Fruit fly (Drosophila melanogaster) whole organism, embryonic: Measurements from ENCODE around the gene msb1l.

Experiments
- ATbp ChIP-seq: fragments of 200-800 bp; sonication (Bioruptor generic); optimal IDR thresholded peaks from 2 replicates; lab custom pipeline; 2017; ENCODE audit warnings: missing biosample characterization, mild to moderate bottlenecking, missing genetic modification characterization, missing genetic modification reagents
- CG10147 ChIP-seq: fragments of 200-800 bp; sonication (Bioruptor generic); optimal IDR thresholded peaks from 2 replicates; lab custom pipeline; 2019; ENCODE audit warnings: missing biosample characterization, mild to moderate bottlenecking, missing genetic modification characterization, moderate library complexity
- CG10366 ChIP-seq: fragments of 200-800 bp; sonication (Bioruptor generic); IDR thresholded peaks from 2 replicates; pipeline ENCODE4 v1.3.6; 2022; ENCODE audit warnings: missing biosample characterization, missing genetic modification characterization
- CG12942 ChIP-seq: fragments of 200-800 bp; sonication (Bioruptor generic); optimal IDR thresholded peaks from 3 replicates; lab custom pipeline; 2016; ENCODE audit warnings: missing biosample characterization, missing genetic modification characterization
- CG13424 ChIP-seq: fragments of 200-800 bp; sonication (Bioruptor generic); optimal IDR thresholded peaks from 2 replicates; lab custom pipeline; 2019; ENCODE audit warnings: missing biosample characterization, mild to moderate bottlenecking, missing genetic modification characterization, moderate library complexity
- CG13894 ChIP-seq: fragments of 200-800 bp; sonication (Bioruptor generic); optimal IDR thresholded peaks from 3 replicates; lab custom pipeline; 2018; ENCODE audit warnings: missing biosample characterization, mild to moderate bottlenecking, missing genetic modification characterization, moderate library complexity
- CG14965 ChIP-seq: fragments of 200-800 bp; sonication (Bioruptor generic); optimal IDR thresholded peaks from 2 replicates; lab custom pipeline; 2016; ENCODE audit warnings: missing biosample characterization, missing genetic modification characterization, borderline replicate concordance
- CG16815 ChIP-seq: fragments of 200-800 bp; sonication (Bioruptor generic); optimal IDR thresholded peaks from 3 replicates; lab custom pipeline; 2017; ENCODE audit warnings: missing biosample characterization, mild to moderate bottlenecking, missing genetic modification characterization
- CG17186 ChIP-seq: fragments of 200-800 bp; sonication (Bioruptor generic); optimal IDR thresholded peaks from 3 replicates; lab custom pipeline; 2017; ENCODE audit warnings: missing biosample characterization, missing genetic modification reagents, missing genetic modification characterization
- CG17361 ChIP-seq: fragments of 200-800 bp; sonication (Bioruptor generic); IDR thresholded peaks from 3 replicates; pipeline ENCODE4 v1.3.6; 2022; ENCODE audit warnings: missing biosample characterization, missing genetic modification characterization
- CG1792 ChIP-seq: fragments of 200-800 bp; sonication (Bioruptor generic); optimal IDR thresholded peaks from 2 replicates; lab custom pipeline; 2016; ENCODE audit warnings: missing biosample characterization, missing genetic modification characterization
- CG18764 ChIP-seq: fragments of 200-800 bp; sonication (Bioruptor generic); optimal IDR thresholded peaks from 3 replicates; lab custom pipeline; 2016; ENCODE audit warnings: missing biosample characterization, missing genetic modification characterization
- CG43689 ChIP-seq: fragments of 200-800 bp; sonication (Bioruptor generic); IDR thresholded peaks from 2 replicates; pipeline ENCODE4 v1.3.6; 2022; ENCODE audit warnings: missing biosample characterization, missing genetic modification characterization
- CG4707 ChIP-seq: fragments of 200-800 bp; sonication (Bioruptor generic); optimal IDR thresholded peaks from 2 replicates; lab custom pipeline; 2018; ENCODE audit warnings: missing biosample characterization, mild to moderate bottlenecking, missing genetic modification characterization, moderate library complexity
- CG4854 ChIP-seq: fragments of 200-800 bp; sonication (Bioruptor generic); optimal IDR thresholded peaks from 2 replicates; lab custom pipeline; 2016; ENCODE audit warnings: missing biosample characterization, missing genetic modification characterization, inconsistent platforms
- CG6765 ChIP-seq: fragments of 200-800 bp; sonication (Bioruptor generic); optimal IDR thresholded peaks from 3 replicates; lab custom pipeline; 2017; ENCODE audit warnings: missing biosample characterization, mild to moderate bottlenecking, missing genetic modification characterization
- CG7839 ChIP-seq: fragments of 200-800 bp; sonication (Bioruptor generic); optimal IDR thresholded peaks from 3 replicates; lab custom pipeline; 2018; ENCODE audit warnings: missing biosample characterization, mild to moderate bottlenecking, missing genetic modification characterization, moderate library complexity
- CG8478 ChIP-seq: fragments of >200 bp; optimal IDR thresholded peaks from 2 replicates; lab custom pipeline; 2018
- CG9215 ChIP-seq: fragments of 200-800 bp; sonication (Bioruptor generic); IDR thresholded peaks from 2 replicates; pipeline ENCODE4 v1.3.6; 2022; ENCODE audit warnings: missing biosample characterization, missing genetic modification characterization
- CG9817 ChIP-seq: fragments of 200-800 bp; sonication (Bioruptor generic); optimal IDR thresholded peaks from 2 replicates; lab custom pipeline; 2018; ENCODE audit warnings: missing biosample characterization, mild to moderate bottlenecking, missing genetic modification characterization, moderate library complexity
- Camta ChIP-seq: fragments of 200-800 bp; sonication (Bioruptor generic); optimal IDR thresholded peaks from 2 replicates; lab custom pipeline; 2016; ENCODE audit warnings: missing biosample characterization, missing genetic modification characterization
- Deaf1 ChIP-seq: fragments of 200-800 bp; optimal IDR thresholded peaks from 3 replicates; lab custom pipeline; 2019; ENCODE audit warnings: missing biosample characterization, mild to moderate bottlenecking, missing genetic modification characterization, moderate library complexity
- ERR ChIP-seq: fragments of 200-800 bp; sonication (Bioruptor generic); optimal IDR thresholded peaks from 2 replicates; lab custom pipeline; 2016; ENCODE audit warnings: missing biosample characterization, missing genetic modification characterization
- Eip74EF ChIP-seq, 2 experiments: fragments of 200-800 bp in 1 of 2; fragments of >200 bp in 1 of 2; sonication (Bioruptor generic) in 1 of 2; optimal IDR thresholded peaks; 2 replicates each; lab custom pipeline; 2017 to 2019; ENCODE audit warnings: missing biosample characterization in 2 of 2, missing genetic modification characterization in 2 of 2, mild to moderate bottlenecking in 1 of 2, moderate library complexity in 1 of 2
- Lpt ChIP-seq: fragments of >200 bp; optimal IDR thresholded peaks from 2 replicates; lab custom pipeline; 2018; ENCODE audit warnings: missing biosample characterization, missing genetic modification characterization
- Scr ChIP-seq: fragments of 200-800 bp; sonication (Bioruptor generic); IDR thresholded peaks from 2 replicates; pipeline ENCODE4 v1.3.6; 2022; ENCODE audit warnings: missing biosample characterization, missing genetic modification characterization; ENCODE audit not compliant: partially characterized antibody
- cato ChIP-seq: fragments of 200-800 bp; sonication (Bioruptor generic); optimal IDR thresholded peaks from 2 replicates; lab custom pipeline; 2016; ENCODE audit warnings: missing biosample characterization, missing genetic modification characterization, borderline replicate concordance
- chinmo ChIP-seq: fragments of 200-800 bp; sonication (Bioruptor generic); IDR thresholded peaks from 4 replicates; pipeline ENCODE4 v1.3.6; 2022; ENCODE audit warnings: missing biosample characterization, missing genetic modification characterization; ENCODE audit not compliant: partially characterized antibody
- crol ChIP-seq: fragments of 200-800 bp; sonication (Bioruptor generic); IDR thresholded peaks from 2 replicates; pipeline ENCODE4 v1.3.6; 2022; ENCODE audit warnings: missing biosample characterization, missing genetic modification characterization
- gcm ChIP-seq: fragments of 200-800 bp; sonication (Bioruptor generic); optimal IDR thresholded peaks from 2 replicates; lab custom pipeline; 2019; ENCODE audit warnings: missing biosample characterization, mild to moderate bottlenecking, missing genetic modification characterization, moderate library complexity
- gem ChIP-seq: fragments of 200-800 bp; sonication (Bioruptor generic); optimal IDR thresholded peaks from 2 replicates; lab custom pipeline; 2019; ENCODE audit warnings: missing biosample characterization, mild to moderate bottlenecking, missing genetic modification characterization, moderate library complexity
- gro ChIP-seq: fragments of 200-800 bp; sonication (Bioruptor generic); optimal IDR thresholded peaks from 2 replicates; lab custom pipeline; 2016; ENCODE audit warnings: missing biosample characterization, missing genetic modification characterization
- gsb ChIP-seq: fragments of 200-800 bp; sonication (Bioruptor generic); IDR thresholded peaks from 2 replicates; pipeline ENCODE4 v1.3.6; 2022; ENCODE audit warnings: missing biosample characterization, missing genetic modification characterization
- h ChIP-seq: fragments of >200 bp; optimal IDR thresholded peaks from 2 replicates; lab custom pipeline; 2017
- hth ChIP-seq: fragments of >200 bp; optimal IDR thresholded peaks from 2 replicates; lab custom pipeline; 2017; ENCODE audit warnings: inconsistent platforms
- ken ChIP-seq: fragments of 200-800 bp; sonication (Bioruptor generic); IDR thresholded peaks from 3 replicates; pipeline ENCODE4 v1.3.6; 2022; ENCODE audit warnings: missing biosample characterization, missing genetic modification characterization
- mirr ChIP-seq: fragments of 200-800 bp; sonication (Bioruptor generic); optimal IDR thresholded peaks from 3 replicates; lab custom pipeline; 2018; ENCODE audit warnings: missing biosample characterization, mild to moderate bottlenecking, missing genetic modification characterization
- mld ChIP-seq: fragments of 200-800 bp; sonication (Bioruptor generic); IDR thresholded peaks from 3 replicates; pipeline ENCODE4 v1.3.6; 2022; ENCODE audit warnings: missing biosample characterization, missing genetic modification characterization; ENCODE audit not compliant: partially characterized antibody
- nau ChIP-seq: fragments of 200-800 bp; sonication (Bioruptor generic); optimal IDR thresholded peaks from 3 replicates; lab custom pipeline; 2017; ENCODE audit warnings: missing biosample characterization, mild to moderate bottlenecking, missing genetic modification characterization, missing genetic modification reagents
- odd ChIP-seq: fragments of 200-800 bp; sonication (Bioruptor generic); optimal IDR thresholded peaks from 2 replicates; lab custom pipeline; 2017; ENCODE audit warnings: missing biosample characterization, mild to moderate bottlenecking, missing genetic modification characterization
- pan ChIP-seq, 4 experiments: fragments of >200 bp in 3 of 4; fragments of 200-800 bp in 1 of 4; sonication (Bioruptor generic) in 1 of 4; optimal IDR thresholded peaks in 3 of 4; IDR thresholded peaks in 1 of 4; 2 replicates each; pipeline versions ENCODE4 v1.3.6 to Lab custom; 2017 to 2022; ENCODE audit warnings: missing biosample characterization in 2 of 4, missing genetic modification characterization in 2 of 4, mixed read lengths in 1 of 4
- phol ChIP-seq: fragments of 200-800 bp; sonication (Bioruptor generic); optimal IDR thresholded peaks from 3 replicates; lab custom pipeline; 2018; ENCODE audit warnings: missing biosample characterization, mild to moderate bottlenecking, missing genetic modification characterization, moderate library complexity
- prd ChIP-seq, 3 experiments: fragments of >200 bp in 2 of 3; fragments of 200-800 bp in 1 of 3; sonication (Bioruptor generic) in 1 of 3; optimal IDR thresholded peaks in 2 of 3; IDR thresholded peaks in 1 of 3; 2 replicates in 2 of 3; 3 replicates in 1 of 3; pipeline versions ENCODE4 v1.3.6 to Lab custom; 2017 to 2022; ENCODE audit warnings: missing biosample characterization in 1 of 3, missing genetic modification characterization in 1 of 3
- salm ChIP-seq: fragments of 200-800 bp; sonication (Bioruptor generic); optimal IDR thresholded peaks from 2 replicates; lab custom pipeline; 2018; ENCODE audit warnings: missing biosample characterization, mild to moderate bottlenecking, missing genetic modification characterization
- seq ChIP-seq: fragments of 200-800 bp; sonication (Bioruptor generic); IDR thresholded peaks from 2 replicates; pipeline ENCODE4 v1.3.6; 2022; ENCODE audit warnings: missing biosample characterization, missing genetic modification characterization
- toy ChIP-seq: fragments of 200-800 bp; sonication (Bioruptor generic); IDR thresholded peaks from 2 replicates; pipeline ENCODE4 v1.3.6; 2022; ENCODE audit warnings: missing biosample characterization, missing genetic modification characterization
- wdn ChIP-seq: fragments of 200-800 bp; sonication (Bioruptor generic); IDR thresholded peaks from 2 replicates; pipeline ENCODE4 v1.3.6; 2022; ENCODE audit warnings: missing biosample characterization, missing genetic modification characterization

msb1l gene

dm6 chr2L:19586436-19587333, 9.2 kb downstream of the msb1l start, which contains the start of gene Lar (continued):
- no peak for TF ChIP-seq nau (GFP tag; lab: Kevin White, UChicago)
- TF ChIP-seq Lpt: no peak
- no peak for TF ChIP-seq pan (optimal IDR thresholded peaks at IDR 0.05; lab: Kevin White, UChicago)
- TF ChIP-seq pan (GFP tag; optimal IDR thresholded peaks at IDR 0.05 in 1 of 2, IDR thresholded peaks at IDR 0.05 in 1 of 2): peak in 1 of 2 experiments; percentile 73
- TF ChIP-seq gsb: no peak
- TF ChIP-seq CG14965: no peak
- peak; percentile 39 for TF ChIP-seq CG10147
- no peak for TF ChIP-seq wdn (GFP tag; lab: Robert Waterston, UW)
- no peak for TF ChIP-seq Eip74EF (GFP tag; optimal IDR thresholded peaks at IDR 0.05; lab: Kevin White, UChicago)
- peak; percentile 45 for TF ChIP-seq Deaf1 (tag; lab: Kevin White, UChicago)
- TF ChIP-seq salm (tag; lab: Kevin White, UChicago): no peak
- no peak for TF ChIP-seq hth (lab: Kevin White, UChicago)
- TF ChIP-seq chinmo (GFP tag; lab: Robert Waterston, UW): no peak
- TF ChIP-seq mld (GFP tag; lab: Robert Waterston, UW): no peak
- TF ChIP-seq CG9817: peak; percentile 60
- TF ChIP-seq ken (GFP tag; lab: Robert Waterston, UW): 0 out of 3 replicates have a peak, but pooled peaks have one; percentile 18
- peak; percentile 37 for TF ChIP-seq mirr (GFP tag; lab: Kevin White, UChicago)
- TF ChIP-seq CG43689 (GFP tag; lab: Robert Waterston, UW): no peak
- TF ChIP-seq h: no peak
- TF ChIP-seq odd (GFP tag; lab: Kevin White, UChicago): peak; percentile 8
- peak; percentile 31 for TF ChIP-seq gcm (GFP tag; lab: Kevin White, UChicago)
- TF ChIP-seq Camta (GFP tag; lab: Kevin White, UChicago): peak; percentile 56
- peak; percentile 68 for TF ChIP-seq CG17186
- peak; percentile 66 for TF ChIP-seq CG13424 (tag; lab: Kevin White, UChicago)
- TF ChIP-seq CG7839: peak; percentile 47
- TF ChIP-seq gro: peak; percentile 32
- no peak for TF ChIP-seq CG16815 (GFP tag; lab: Kevin White, UChicago)
- no peak for TF ChIP-seq seq
- TF ChIP-seq CG17361: peak; percentile 69
- peak; percentile 30 for TF ChIP-seq CG18764
- TF ChIP-seq crol (GFP tag; lab: Robert Waterston, UW): no peak
- no peak for TF ChIP-seq toy (GFP tag; lab: Robert Waterston, UW)
- TF ChIP-seq CG12942 (GFP tag; lab: Kevin White, UChicago): peak; percentile 5
- TF ChIP-seq phol (tag; lab: Kevin White, UChicago): peak; percentile 58
- peak; percentile 55 for TF ChIP-seq CG9215 (GFP tag; lab: Robert Waterston, UW)
- TF ChIP-seq CG8478: no peak
- TF ChIP-seq CG6765 (GFP tag; lab: Kevin White, UChicago): peak; percentile 50
- no peak for TF ChIP-seq ATbp (GFP tag; lab: Kevin White, UChicago)
- no peak for TF ChIP-seq CG4707 (GFP tag; lab: Kevin White, UChicago)
- no peak for TF ChIP-seq cato (GFP tag; lab: Kevin White, UChicago)
- no peak for TF ChIP-seq prd (optimal IDR thresholded peaks at IDR 0.05; lab: Kevin White, UChicago)
- peak; percentile 65; the same call in 1 of the 3 replicates for TF ChIP-seq prd (GFP tag; IDR thresholded peaks at IDR 0.05; lab: Robert Waterston, UW)
- peak; percentile 35 for TF ChIP-seq CG1792 (GFP tag; lab: Kevin White, UChicago)
- peak; percentile 73; the same call in 1 of the 2 replicates for TF ChIP-seq CG10366 (GFP tag; lab: Robert Waterston, UW)
- TF ChIP-seq CG13894 (tag; lab: Kevin White, UChicago): peak; percentile 62
- peak; percentile 68 for TF ChIP-seq gem (tag; lab: Kevin White, UChicago)
- peak; percentile 32 for TF ChIP-seq ERR (GFP tag; lab: Kevin White, UChicago)
- no peak for TF ChIP-seq Scr (GFP tag; lab: Robert Waterston, UW)
- peak; percentile 39 for TF ChIP-seq CG4854 (GFP tag; lab: Kevin White, UChicago)
